Fruit fly (Drosophila melanogaster) whole organism, embryonic: ENCODE results near the gene CG15528.

ENCODE experiments used
- Ada2b ChIP-seq: fragments of 200-800 bp; sonication (Bioruptor generic); IDR thresholded peaks from 2 replicates; pipeline ENCODE4 v1.3.6; 2022; ENCODE audit warnings: missing biosample characterization, missing genetic modification characterization
- CG10209 ChIP-seq: fragments of 200-800 bp; sonication (Bioruptor generic); optimal IDR thresholded peaks from 3 replicates; lab custom pipeline; 2017; ENCODE audit warnings: missing biosample characterization, mild to moderate bottlenecking, missing genetic modification characterization, missing genetic modification reagents
- CG10654 ChIP-seq: fragments of 200-800 bp; sonication (Bioruptor generic); optimal IDR thresholded peaks from 2 replicates; lab custom pipeline; 2016; ENCODE audit warnings: missing biosample characterization, missing genetic modification characterization
- CG12071 ChIP-seq: fragments of 200-800 bp; sonication (Bioruptor generic); optimal IDR thresholded peaks from 3 replicates; lab custom pipeline; 2018; ENCODE audit warnings: missing biosample characterization, mild to moderate bottlenecking, missing genetic modification characterization
- CG12219 ChIP-seq: fragments of 200-800 bp; sonication (Bioruptor generic); optimal IDR thresholded peaks from 3 replicates; lab custom pipeline; 2018; ENCODE audit warnings: missing biosample characterization, mild to moderate bottlenecking, missing genetic modification characterization
- CG12942 ChIP-seq: fragments of 200-800 bp; sonication (Bioruptor generic); optimal IDR thresholded peaks from 3 replicates; lab custom pipeline; 2016; ENCODE audit warnings: missing biosample characterization, missing genetic modification characterization
- CG14014 ChIP-seq: fragments of 200-800 bp; sonication (Bioruptor generic); IDR thresholded peaks from 2 replicates; pipeline ENCODE4 v1.3.6; 2022; ENCODE audit warnings: missing biosample characterization, missing genetic modification characterization
- CG14441 ChIP-seq: fragments of 200-800 bp; sonication (Bioruptor generic); IDR thresholded peaks from 2 replicates; pipeline ENCODE4 v1.3.6; 2022; ENCODE audit warnings: missing biosample characterization, missing genetic modification characterization
- CG16815 ChIP-seq: fragments of 200-800 bp; sonication (Bioruptor generic); optimal IDR thresholded peaks from 3 replicates; lab custom pipeline; 2017; ENCODE audit warnings: missing biosample characterization, mild to moderate bottlenecking, missing genetic modification characterization
- CG16863 ChIP-seq: fragments of 200-800 bp; sonication (Bioruptor generic); optimal IDR thresholded peaks from 3 replicates; lab custom pipeline; 2016; ENCODE audit warnings: missing biosample characterization, missing genetic modification characterization
- CG17186 ChIP-seq: fragments of 200-800 bp; sonication (Bioruptor generic); optimal IDR thresholded peaks from 3 replicates; lab custom pipeline; 2017; ENCODE audit warnings: missing biosample characterization, missing genetic modification reagents, missing genetic modification characterization
- CG17612 ChIP-seq: fragments of 200-800 bp; sonication (Bioruptor generic); IDR thresholded peaks from 2 replicates; pipeline ENCODE4 v1.3.6; 2022; ENCODE audit warnings: missing biosample characterization, missing genetic modification characterization
- CG17912 ChIP-seq: fragments of 200-800 bp; sonication (Bioruptor generic); optimal IDR thresholded peaks from 2 replicates; lab custom pipeline; 2018; ENCODE audit warnings: missing biosample characterization, mild to moderate bottlenecking, missing genetic modification characterization
- CG18262 ChIP-seq: fragments of 200-800 bp; optimal IDR thresholded peaks from 3 replicates; lab custom pipeline; 2019; ENCODE audit warnings: missing biosample characterization, mild to moderate bottlenecking, missing genetic modification characterization, moderate library complexity
- CG2129 ChIP-seq: fragments of 200-800 bp; sonication (Bioruptor generic); IDR thresholded peaks from 2 replicates; pipeline ENCODE4 v1.3.6; 2022; ENCODE audit warnings: missing biosample characterization, missing genetic modification characterization; ENCODE audit not compliant: partially characterized antibody
- CG3163 ChIP-seq: fragments of 200-800 bp; sonication (Bioruptor generic); optimal IDR thresholded peaks from 3 replicates; lab custom pipeline; 2016; ENCODE audit warnings: missing biosample characterization, missing genetic modification characterization
- CG32532 ChIP-seq: fragments of 200-800 bp; sonication (Bioruptor generic); IDR thresholded peaks from 2 replicates; pipeline ENCODE4 v1.3.6; 2022; ENCODE audit warnings: missing biosample characterization, missing genetic modification characterization
- CG34376 ChIP-seq: fragments of 200-800 bp; sonication (Bioruptor generic); optimal IDR thresholded peaks from 2 replicates; lab custom pipeline; 2018; ENCODE audit warnings: missing biosample characterization, mild to moderate bottlenecking, missing genetic modification characterization
- CG4328 ChIP-seq: fragments of 200-800 bp; sonication (Bioruptor generic); optimal IDR thresholded peaks from 3 replicates; lab custom pipeline; 2017; ENCODE audit warnings: missing biosample characterization, missing genetic modification reagents, missing genetic modification characterization
- CG4617 ChIP-seq: fragments of 200-800 bp; sonication (Bioruptor generic); optimal IDR thresholded peaks from 3 replicates; lab custom pipeline; 2016; ENCODE audit warnings: missing biosample characterization, missing genetic modification characterization, borderline replicate concordance
- CG6813 ChIP-seq: fragments of 200-800 bp; sonication (Bioruptor generic); optimal IDR thresholded peaks from 2 replicates; lab custom pipeline; 2017; ENCODE audit warnings: missing biosample characterization, missing genetic modification characterization, mild to moderate bottlenecking, moderate library complexity, missing genetic modification reagents
- Deaf1 ChIP-seq: fragments of 200-800 bp; optimal IDR thresholded peaks from 3 replicates; lab custom pipeline; 2019; ENCODE audit warnings: missing biosample characterization, mild to moderate bottlenecking, missing genetic modification characterization, moderate library complexity
- Doc3 ChIP-seq: fragments of 200-800 bp; sonication (Bioruptor generic); IDR thresholded peaks from 3 replicates; pipeline ENCODE4 v1.3.6; 2022; ENCODE audit warnings: missing biosample characterization, missing genetic modification characterization; ENCODE audit not compliant: partially characterized antibody
- GATAe ChIP-seq: fragments of 200-800 bp; sonication (Bioruptor generic); conservative IDR thresholded peaks from 2 replicates; pipeline ENCODE4 v1.3.6; 2022; ENCODE audit warnings: missing biosample characterization, missing genetic modification characterization
- Hmr ChIP-seq: fragments of 200-800 bp; sonication (Bioruptor generic); optimal IDR thresholded peaks from 3 replicates; lab custom pipeline; 2017; ENCODE audit warnings: mild to moderate bottlenecking, missing biosample characterization, missing genetic modification reagents, missing genetic modification characterization
- Jarid2 ChIP-seq: fragments of 200-800 bp; sonication (Bioruptor generic); optimal IDR thresholded peaks from 3 replicates; lab custom pipeline; 2017; ENCODE audit warnings: mild to moderate bottlenecking, missing biosample characterization, missing genetic modification reagents, missing genetic modification characterization
- Mad ChIP-seq: fragments of 200-800 bp; sonication (Bioruptor generic); optimal IDR thresholded peaks from 2 replicates; lab custom pipeline; 2016; ENCODE audit warnings: missing biosample characterization, missing genetic modification characterization
- Med ChIP-seq: fragments of 200-800 bp; sonication (Bioruptor generic); peaks from one replicate; lab custom pipeline; 2016; ENCODE audit warnings: missing biosample characterization, missing genetic modification characterization, mild to moderate bottlenecking, inconsistent platforms, moderate library complexity
- Meics ChIP-seq: fragments of 200-800 bp; sonication (Bioruptor generic); optimal IDR thresholded peaks from 2 replicates; lab custom pipeline; 2017; ENCODE audit warnings: missing biosample characterization, mild to moderate bottlenecking, missing genetic modification characterization
- NfI ChIP-seq: fragments of 200-800 bp; sonication (Bioruptor generic); optimal IDR thresholded peaks from 3 replicates; lab custom pipeline; 2018; ENCODE audit warnings: missing biosample characterization, mild to moderate bottlenecking, missing genetic modification characterization, moderate library complexity
- Poxn ChIP-seq: fragments of 200-800 bp; sonication (Bioruptor generic); IDR thresholded peaks from 2 replicates; pipeline ENCODE4 v1.3.6; 2022; ENCODE audit warnings: missing biosample characterization, missing genetic modification characterization
- YL-1 ChIP-seq: fragments of 200-800 bp; sonication (Bioruptor generic); optimal IDR thresholded peaks from 3 replicates; lab custom pipeline; 2017; ENCODE audit warnings: missing biosample characterization, mild to moderate bottlenecking, missing genetic modification characterization
- ato ChIP-seq: fragments of 200-800 bp; sonication (Bioruptor generic); IDR thresholded peaks from 2 replicates; pipeline ENCODE4 v1.3.6; 2022; ENCODE audit warnings: missing biosample characterization, missing genetic modification characterization; ENCODE audit not compliant: partially characterized antibody
- bbx ChIP-seq: fragments of 200-800 bp; sonication (Bioruptor generic); IDR thresholded peaks from 2 replicates; pipeline ENCODE4 v1.3.6; 2022; ENCODE audit warnings: missing biosample characterization, missing genetic modification characterization; ENCODE audit not compliant: partially characterized antibody
- bowl ChIP-seq: fragments of 200-800 bp; sonication (Bioruptor generic); IDR thresholded peaks from 2 replicates; pipeline ENCODE4 v1.3.6; 2022; ENCODE audit warnings: missing biosample characterization, missing genetic modification characterization
- cad ChIP-seq: fragments of >200 bp; optimal IDR thresholded peaks from 2 replicates; lab custom pipeline; 2017; ENCODE audit warnings: missing biosample characterization, missing genetic modification characterization
- cwo ChIP-seq: fragments of 200-800 bp; sonication (Bioruptor generic); optimal IDR thresholded peaks from 3 replicates; lab custom pipeline; 2017; ENCODE audit warnings: missing biosample characterization, missing genetic modification characterization, mild to moderate bottlenecking, moderate library complexity, missing genetic modification reagents
- dmrt99B ChIP-seq: fragments of 200-800 bp; sonication (Bioruptor generic); optimal IDR thresholded peaks from 2 replicates; lab custom pipeline; 2018; ENCODE audit warnings: missing biosample characterization, mild to moderate bottlenecking, missing genetic modification characterization, moderate library complexity
- kni ChIP-seq: fragments of 200-800 bp; sonication (Bioruptor generic); optimal IDR thresholded peaks from 3 replicates; lab custom pipeline; 2017; ENCODE audit warnings: mild to moderate bottlenecking, missing biosample characterization, missing genetic modification reagents, missing genetic modification characterization
- lab ChIP-seq: fragments of 200-800 bp; sonication (Bioruptor generic); optimal IDR thresholded peaks from 3 replicates; lab custom pipeline; 2017; ENCODE audit warnings: missing biosample characterization, missing genetic modification characterization, mild to moderate bottlenecking, moderate library complexity, missing genetic modification reagents
- nom ChIP-seq: fragments of 200-800 bp; sonication (Bioruptor generic); optimal IDR thresholded peaks from 2 replicates; lab custom pipeline; 2017; ENCODE audit warnings: missing biosample characterization, missing genetic modification characterization, mild to moderate bottlenecking, moderate library complexity, missing genetic modification reagents
- odd ChIP-seq: fragments of 200-800 bp; sonication (Bioruptor generic); optimal IDR thresholded peaks from 2 replicates; lab custom pipeline; 2017; ENCODE audit warnings: missing biosample characterization, mild to moderate bottlenecking, missing genetic modification characterization
- schlank ChIP-seq: fragments of 200-800 bp; sonication (Bioruptor generic); optimal IDR thresholded peaks from 2 replicates; lab custom pipeline; 2018; ENCODE audit warnings: missing biosample characterization, mild to moderate bottlenecking, missing genetic modification characterization
- shn ChIP-seq: fragments of 200-800 bp; sonication (Bioruptor generic); optimal IDR thresholded peaks from 3 replicates; lab custom pipeline; 2016; ENCODE audit warnings: missing biosample characterization, missing genetic modification characterization
- sna ChIP-seq: fragments of 200-800 bp; sonication (Bioruptor generic); IDR thresholded peaks from 2 replicates; pipeline ENCODE4 v1.3.6; 2022; ENCODE audit warnings: missing biosample characterization, missing genetic modification characterization; ENCODE audit not compliant: partially characterized antibody
- so ChIP-seq: fragments of 200-800 bp; sonication (Bioruptor generic); IDR thresholded peaks from 3 replicates; pipeline ENCODE4 v1.3.6; 2022; ENCODE audit warnings: missing biosample characterization, missing genetic modification characterization
- tup ChIP-seq: fragments of 200-800 bp; sonication (Bioruptor generic); optimal IDR thresholded peaks from 2 replicates; lab custom pipeline; 2016; ENCODE audit warnings: missing biosample characterization, mild to moderate bottlenecking, missing genetic modification characterization, moderate library complexity
- unc-4 ChIP-seq: fragments of 200-800 bp; sonication (Bioruptor generic); IDR thresholded peaks from 2 replicates; pipeline ENCODE4 v1.3.6; 2022; ENCODE audit warnings: missing biosample characterization, missing genetic modification characterization; ENCODE audit not compliant: partially characterized antibody
- usp ChIP-seq: fragments of >200 bp; optimal IDR thresholded peaks from 2 replicates; lab custom pipeline; 2017; ENCODE audit warnings: missing biosample characterization, missing genetic modification characterization

The CG15528 gene

DNA sequence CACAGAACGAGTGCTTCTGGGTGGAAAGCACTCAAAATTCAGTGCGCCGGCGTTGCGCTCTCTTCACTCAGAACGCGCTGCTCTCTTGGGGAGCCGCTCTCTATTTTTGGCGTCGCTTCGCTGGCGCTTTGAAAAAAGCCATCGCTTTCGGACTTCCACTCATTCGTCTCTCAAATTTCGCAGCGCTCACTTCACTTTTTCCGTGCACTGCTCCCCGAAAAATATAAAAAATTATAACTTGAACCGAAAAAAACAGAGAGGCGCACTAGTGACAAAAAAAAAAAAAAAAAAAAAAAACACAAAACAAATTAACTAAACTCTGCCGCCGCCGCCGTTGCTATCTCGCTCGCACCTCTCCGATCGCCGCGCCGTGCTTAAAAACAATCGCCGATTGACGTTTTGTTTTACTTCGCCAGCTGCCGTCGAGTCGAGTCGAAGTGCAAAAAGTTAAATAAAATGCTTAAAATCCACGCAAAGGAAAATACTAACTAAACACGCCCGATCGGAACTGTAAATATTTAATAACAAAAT lies 47.5 kb upstream of the CG15528 start:
- TF ChIP-seq CG14014: no peak
- TF ChIP-seq cwo: no peak
- TF ChIP-seq CG12071 (GFP tag; lab: Kevin White, UChicago): no peak
- no peak for TF ChIP-seq CG16863 (GFP tag; lab: Kevin White, UChicago)
- TF ChIP-seq CG32532 (GFP tag; lab: Robert Waterston, UW): peak; percentile 41; the same call in 1 of the 2 replicates
- TF ChIP-seq CG12942 (GFP tag; lab: Kevin White, UChicago): no peak
- TF ChIP-seq CG17186 (GFP tag; lab: Kevin White, UChicago): no peak
- TF ChIP-seq bowl (GFP tag; lab: Robert Waterston, UW): no peak
- peak; percentile 46 for TF ChIP-seq Deaf1
- TF ChIP-seq Jarid2 (GFP tag; lab: Kevin White, UChicago): peak; percentile 25
- TF ChIP-seq CG6813 (GFP tag; lab: Kevin White, UChicago): no peak
- TF ChIP-seq Doc3: 0 out of 3 replicates have a peak, but pooled peaks have one; percentile 44
- TF ChIP-seq Meics (GFP tag; lab: Kevin White, UChicago): no peak
- no peak for TF ChIP-seq CG17612 (GFP tag; lab: Robert Waterston, UW)
- TF ChIP-seq schlank: no peak
- TF ChIP-seq odd: no peak
- TF ChIP-seq CG18262 (tag; lab: Kevin White, UChicago): no peak
- TF ChIP-seq CG14441: 0 out of 2 replicates have a peak, but pooled peaks have one; percentile 17
- TF ChIP-seq Poxn (GFP tag; lab: Robert Waterston, UW): no peak
- peak; percentile 58 for TF ChIP-seq nom (GFP tag; lab: Kevin White, UChicago)
- no peak for TF ChIP-seq YL-1
- TF ChIP-seq so (GFP tag; lab: Robert Waterston, UW): peak; percentile 28; the same call in 2 of the 3 replicates
- TF ChIP-seq tup (GFP tag; lab: Kevin White, UChicago): no peak
- peak; percentile 67; the same call in 1 of the 2 replicates for TF ChIP-seq bbx (GFP tag; lab: Robert Waterston, UW)
- no peak for TF ChIP-seq CG12219 (GFP tag; lab: Kevin White, UChicago)
- no peak for TF ChIP-seq dmrt99B (tag; lab: Kevin White, UChicago)
- TF ChIP-seq Mad (GFP tag; lab: Kevin White, UChicago): no peak
- peak; percentile 72 for TF ChIP-seq sna (GFP tag; lab: Robert Waterston, UW)
- TF ChIP-seq GATAe (GFP tag; lab: Robert Waterston, UW): no peak
- peak; percentile 63 for TF ChIP-seq unc-4 (GFP tag; lab: Robert Waterston, UW)
- no peak for TF ChIP-seq cad (GFP tag; lab: Kevin White, UChicago)
- no peak for TF ChIP-seq Ada2b
- no peak for TF ChIP-seq CG17912 (GFP tag; lab: Kevin White, UChicago)
- no peak for TF ChIP-seq Hmr (GFP tag; lab: Kevin White, UChicago)
- TF ChIP-seq CG16815 (GFP tag; lab: Kevin White, UChicago): no peak
- peak; percentile 59 for TF ChIP-seq CG34376 (GFP tag; lab: Kevin White, UChicago)
- TF ChIP-seq lab (GFP tag; lab: Kevin White, UChicago): no peak
- no peak for TF ChIP-seq CG4617
- TF ChIP-seq CG10209: no peak
- TF ChIP-seq Med (GFP tag; lab: Kevin White, UChicago): peak; percentile 58
- no peak for TF ChIP-seq CG2129 (GFP tag; lab: Robert Waterston, UW)
- TF ChIP-seq shn (GFP tag; lab: Kevin White, UChicago): no peak
- TF ChIP-seq kni (GFP tag; lab: Kevin White, UChicago): no peak
- TF ChIP-seq CG10654: no peak
- TF ChIP-seq CG3163 (GFP tag; lab: Kevin White, UChicago): peak; percentile 5
- TF ChIP-seq ato: peak; percentile 36; the same call in 1 of the 2 replicates
- TF ChIP-seq CG4328 (GFP tag; lab: Kevin White, UChicago): no peak
- TF ChIP-seq NfI (GFP tag; lab: Kevin White, UChicago): no peak
- no peak for TF ChIP-seq usp (GFP tag; lab: Kevin White, UChicago)
